Worm (Caenorhabditis elegans) whole organism, L1 larva: ENCODE measurements around the gene T01D3.1.

Experiments used
- C16A3.4 ChIP-seq: fragments of 150-350 bp; optimal IDR thresholded peaks from 2 replicates; lab custom pipeline; 2014; ENCODE audit warnings: missing biosample characterization, missing genetic modification characterization
- C34B4.2 ChIP-seq: sonication (generic microtip); optimal IDR thresholded peaks from 2 replicates; lab custom pipeline; 2017; ENCODE audit warnings: mild to moderate bottlenecking, missing genetic modification characterization, missing compliant biosample characterization
- F16B12.6 ChIP-seq: fragments of 150-350 bp; optimal IDR thresholded peaks from 2 replicates; lab custom pipeline; 2014; ENCODE audit warnings: missing biosample characterization, missing genetic modification characterization
- Y116A8C.19 ChIP-seq: sonication (generic microtip); optimal IDR thresholded peaks from 2 replicates; lab custom pipeline; 2016; ENCODE audit warnings: missing compliant biosample characterization, missing genetic modification characterization, borderline replicate concordance
- ama-1 ChIP-seq: fragments of 150-350 bp; optimal IDR thresholded peaks from 2 replicates; lab custom pipeline; 2014
- blmp-1 ChIP-seq: fragments of 150-350 bp; optimal IDR thresholded peaks from 2 replicates; lab custom pipeline; 2014; ENCODE audit warnings: missing biosample characterization, missing genetic modification characterization
- ceh-63 ChIP-seq: fragments of 200-800 bp; sonication (Bioruptor generic); optimal IDR thresholded peaks from 2 replicates; lab custom pipeline; 2018; ENCODE audit warnings: mild to moderate bottlenecking, missing genetic modification characterization, missing compliant biosample characterization
- ceh-8 ChIP-seq: fragments of 200-800 bp; sonication (Bioruptor generic); optimal IDR thresholded peaks from 2 replicates; lab custom pipeline; 2018; ENCODE audit warnings: mild to moderate bottlenecking, missing genetic modification characterization, moderate library complexity, missing compliant biosample characterization
- ceh-88 ChIP-seq: fragments of 200-800 bp; sonication (Bioruptor generic); IDR thresholded peaks from 2 replicates; pipeline ENCODE4 v1.3.6; 2022; ENCODE audit warnings: missing genetic modification characterization, missing compliant biosample characterization
- dpl-1 ChIP-seq, 3 experiments: fragments of 150-350 bp in 2 of 3; sonication (generic microtip) in 1 of 3; optimal IDR thresholded peaks; 2 replicates each; lab custom pipeline; 2014 to 2017; ENCODE audit warnings: missing biosample characterization in 3 of 3, missing genetic modification characterization in 3 of 3, missing genetic modification reagents in 3 of 3
- dsc-1 ChIP-seq: sonication (generic microtip); optimal IDR thresholded peaks from 2 replicates; lab custom pipeline; 2016; ENCODE audit warnings: mild to moderate bottlenecking, missing genetic modification characterization, missing compliant biosample characterization
- efl-1 ChIP-seq, 4 experiments: fragments of 150-350 bp; optimal IDR thresholded peaks in 3 of 4; peaks in 1 of 4; 1 replicate in 1 of 4; 2 replicates in 3 of 4; lab custom pipeline; 2014; ENCODE audit warnings: missing biosample characterization in 2 of 4, missing genetic modification characterization in 2 of 4, missing genetic modification reagents in 2 of 4
- egl-13 ChIP-seq: sonication (generic microtip); optimal IDR thresholded peaks from 2 replicates; lab custom pipeline; 2016; ENCODE audit warnings: missing genotype, missing genetic modification reagents, missing genetic modification characterization, missing compliant biosample characterization
- elt-3 ChIP-seq, 6 experiments: fragments of 150-350 bp in 1 of 6; sonication (generic microtip); optimal IDR thresholded peaks; 2 replicates each; lab custom pipeline; 2017 to 2018; ENCODE audit warnings: missing biosample characterization in 6 of 6, missing genetic modification characterization in 6 of 6, inconsistent platforms in 1 of 6
- fkh-4 ChIP-seq: sonication (generic microtip); optimal IDR thresholded peaks from 2 replicates; lab custom pipeline; 2016; ENCODE audit warnings: missing compliant biosample characterization, missing genetic modification characterization, borderline replicate concordance
- fkh-8 ChIP-seq: sonication (generic microtip); optimal IDR thresholded peaks from 2 replicates; lab custom pipeline; 2016; ENCODE audit warnings: mild to moderate bottlenecking, missing genetic modification characterization, missing compliant biosample characterization
- fos-1 ChIP-seq: fragments of 150-350 bp; optimal IDR thresholded peaks from 2 replicates; lab custom pipeline; 2014; ENCODE audit warnings: missing biosample characterization, missing genetic modification characterization
- grh-1 ChIP-seq: fragments of 200-800 bp; sonication (Bioruptor generic); IDR thresholded peaks from 2 replicates; pipeline ENCODE4 v1.3.6; 2022; ENCODE audit warnings: missing genetic modification reagents, missing genetic modification characterization, missing compliant biosample characterization
- hlh-17 ChIP-seq: fragments of 200-800 bp; sonication (Bioruptor generic); optimal IDR thresholded peaks from 2 replicates; lab custom pipeline; 2018; ENCODE audit warnings: missing genetic modification characterization, mild to moderate bottlenecking, missing compliant biosample characterization, moderate library complexity, borderline replicate concordance
- hlh-4 ChIP-seq: sonication (generic microtip); optimal IDR thresholded peaks from 2 replicates; lab custom pipeline; 2016; ENCODE audit warnings: mild to moderate bottlenecking, missing genetic modification characterization, missing compliant biosample characterization
- isw-1 ChIP-seq: fragments of 200-800 bp; sonication (Bioruptor generic); IDR thresholded peaks from 2 replicates; pipeline ENCODE4 v1.3.6; 2022; ENCODE audit warnings: missing genetic modification characterization, missing compliant biosample characterization
- jun-1 ChIP-seq: fragments of 150-350 bp; optimal IDR thresholded peaks from 2 replicates; lab custom pipeline; 2014; ENCODE audit warnings: missing biosample characterization, missing genetic modification reagents, missing genetic modification characterization
- lin-14 ChIP-seq: fragments of 200-800 bp; sonication (Bioruptor generic); optimal IDR thresholded peaks from 2 replicates; lab custom pipeline; 2018; ENCODE audit warnings: mild to moderate bottlenecking, missing genetic modification characterization, moderate library complexity, missing compliant biosample characterization
- lin-35 ChIP-seq, 2 experiments: fragments of 150-350 bp; optimal IDR thresholded peaks; 2 replicates each; lab custom pipeline; 2014; ENCODE audit warnings: missing biosample characterization in 2 of 2, missing genetic modification characterization in 2 of 2, missing genetic modification reagents in 2 of 2
- lir-3 ChIP-seq: sonication (generic microtip); optimal IDR thresholded peaks from 2 replicates; lab custom pipeline; 2016; ENCODE audit warnings: mild to moderate bottlenecking, missing genetic modification characterization, moderate library complexity, missing compliant biosample characterization; ENCODE audit not compliant: poor library complexity
- lsy-2 ChIP-seq, 2 experiments: fragments of 150-350 bp; optimal IDR thresholded peaks; 2 replicates each; lab custom pipeline; 2014; ENCODE audit warnings: missing biosample characterization in 2 of 2, missing genetic modification characterization in 2 of 2
- mdl-1 ChIP-seq, 2 experiments: fragments of 150-350 bp; optimal IDR thresholded peaks; 2 replicates each; lab custom pipeline; 2014 to 2017; ENCODE audit warnings: missing biosample characterization in 2 of 2, missing genetic modification characterization in 2 of 2, inconsistent platforms in 1 of 2
- mep-1 ChIP-seq: fragments of 150-350 bp; optimal IDR thresholded peaks from 2 replicates; lab custom pipeline; 2014; ENCODE audit warnings: missing biosample characterization, missing genetic modification characterization
- nhr-11 ChIP-seq: fragments of 150-350 bp; optimal IDR thresholded peaks from 2 replicates; lab custom pipeline; 2014; ENCODE audit warnings: missing biosample characterization, missing genetic modification characterization
- nhr-12 ChIP-seq: sonication (generic microtip); optimal IDR thresholded peaks from 2 replicates; lab custom pipeline; 2017; ENCODE audit warnings: missing biosample characterization, missing genetic modification characterization
- nhr-19 ChIP-seq: fragments of 200-800 bp; sonication (Bioruptor generic); conservative IDR thresholded peaks from 2 replicates; pipeline ENCODE4 v1.3.6; 2022; ENCODE audit warnings: missing genetic modification characterization, missing compliant biosample characterization
- nhr-20 ChIP-seq: sonication (generic microtip); optimal IDR thresholded peaks from 2 replicates; lab custom pipeline; 2016; ENCODE audit warnings: mild to moderate bottlenecking, missing genetic modification characterization, missing compliant biosample characterization
- nhr-237 ChIP-seq: fragments of 150-350 bp; optimal IDR thresholded peaks from 2 replicates; lab custom pipeline; 2014; ENCODE audit warnings: missing biosample characterization, missing genetic modification characterization
- nhr-71 ChIP-seq: sonication (generic microtip); optimal IDR thresholded peaks from 2 replicates; lab custom pipeline; 2016; ENCODE audit warnings: mild to moderate bottlenecking, missing genetic modification characterization, moderate library complexity, missing compliant biosample characterization
- nhr-76 ChIP-seq: sonication (generic microtip); optimal IDR thresholded peaks from 2 replicates; lab custom pipeline; 2017; ENCODE audit warnings: missing biosample characterization, missing genetic modification characterization
- nhr-77 ChIP-seq: fragments of 150-350 bp; optimal IDR thresholded peaks from 2 replicates; lab custom pipeline; 2014; ENCODE audit warnings: missing biosample characterization, missing genetic modification characterization
- nhr-84 ChIP-seq: sonication (generic microtip); optimal IDR thresholded peaks from 2 replicates; lab custom pipeline; 2017; ENCODE audit warnings: missing biosample characterization, missing genetic modification characterization
- nhr-85 ChIP-seq: sonication (generic microtip); peaks from one replicate; lab custom pipeline; 2016; ENCODE audit warnings: missing genetic modification characterization, inconsistent platforms, missing compliant biosample characterization
- pax-3 ChIP-seq: fragments of 200-800 bp; sonication (Bioruptor generic); optimal IDR thresholded peaks from 2 replicates; lab custom pipeline; 2018; ENCODE audit warnings: mild to moderate bottlenecking, missing genetic modification characterization, moderate library complexity, missing compliant biosample characterization
- skn-1 ChIP-seq: fragments of 150-350 bp; optimal IDR thresholded peaks from 2 replicates; lab custom pipeline; 2014; ENCODE audit warnings: missing biosample characterization, missing genetic modification characterization
- snu-23 ChIP-seq: sonication (generic microtip); optimal IDR thresholded peaks from 2 replicates; lab custom pipeline; 2016; ENCODE audit warnings: missing genetic modification characterization, missing compliant biosample characterization
- sptf-1 ChIP-seq: fragments of 150-350 bp; optimal IDR thresholded peaks from 2 replicates; lab custom pipeline; 2014; ENCODE audit warnings: missing biosample characterization, missing genetic modification characterization
- tlp-1 ChIP-seq: fragments of 150-350 bp; optimal IDR thresholded peaks from 2 replicates; lab custom pipeline; 2014; ENCODE audit warnings: missing biosample characterization, missing genetic modification characterization
- unc-130 ChIP-seq: fragments of 150-350 bp; optimal IDR thresholded peaks from 2 replicates; lab custom pipeline; 2017; ENCODE audit warnings: missing biosample characterization, missing genetic modification characterization, inconsistent platforms
- unc-30 ChIP-seq: sonication (generic microtip); optimal IDR thresholded peaks from 2 replicates; lab custom pipeline; 2017; ENCODE audit warnings: missing biosample characterization, missing genetic modification characterization
- unc-62 ChIP-seq: fragments of 150-350 bp; optimal IDR thresholded peaks from 2 replicates; lab custom pipeline; 2014; ENCODE audit warnings: missing biosample characterization, missing genetic modification reagents, missing genetic modification characterization
- unc-86 ChIP-seq: sonication (generic microtip); optimal IDR thresholded peaks from 2 replicates; lab custom pipeline; 2016; ENCODE audit warnings: missing genetic modification characterization, missing compliant biosample characterization
- vab-15 ChIP-seq: sonication (generic microtip); optimal IDR thresholded peaks from 2 replicates; lab custom pipeline; 2017; ENCODE audit warnings: missing genotype, mild to moderate bottlenecking, missing genetic modification characterization, missing compliant biosample characterization
- zag-1 ChIP-seq: fragments of 150-350 bp; optimal IDR thresholded peaks from 2 replicates; lab custom pipeline; 2014; ENCODE audit warnings: missing biosample characterization, missing genetic modification characterization
- zip-4 ChIP-seq: fragments of 200-800 bp; sonication (Bioruptor generic); optimal IDR thresholded peaks from 2 replicates; lab custom pipeline; 2018; ENCODE audit warnings: mild to moderate bottlenecking, missing genetic modification characterization, moderate library complexity, missing compliant biosample characterization
- ztf-11 ChIP-seq, 2 experiments: sonication (generic microtip); optimal IDR thresholded peaks; 2 replicates each; lab custom pipeline; 2016 to 2017; ENCODE audit warnings: missing genetic modification characterization in 2 of 2, missing biosample characterization in 1 of 2, missing compliant biosample characterization in 1 of 2
- ztf-4 ChIP-seq: fragments of 150-350 bp; optimal IDR thresholded peaks from 2 replicates; lab custom pipeline; 2014; ENCODE audit warnings: missing biosample characterization, missing genetic modification characterization

The T01D3.1 gene

DNA sequence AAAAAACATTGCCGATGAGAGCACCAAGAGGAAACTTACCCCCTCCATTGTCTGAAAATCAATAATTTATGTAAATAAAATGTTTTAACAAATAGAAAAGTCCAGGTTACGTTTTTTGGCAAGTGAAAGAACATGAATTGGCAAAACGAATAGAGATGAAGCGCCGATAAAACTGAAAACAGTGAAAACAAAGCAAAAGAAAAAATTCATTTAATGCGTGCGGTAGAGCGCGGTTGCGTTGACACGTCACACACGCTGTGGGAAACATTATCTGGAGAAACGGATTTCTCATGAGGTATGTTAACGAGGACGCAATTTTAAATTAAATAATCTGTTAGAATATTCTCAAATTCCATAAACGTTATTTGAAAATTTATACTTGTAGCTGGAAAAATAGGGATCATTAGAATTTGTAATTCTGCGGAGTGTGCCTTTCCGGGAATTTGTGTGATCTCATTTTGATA, 25.6 kb downstream of the T01D3.1 start, which contains the start of gene zipt-9 (continued):
- TF ChIP-seq ztf-4, result no peak
- TF ChIP-seq nhr-85 (tag; lab: Kevin White, UChicago), result peak; percentile 88
- TF ChIP-seq snu-23 (GFP tag; lab: Kevin White, UChicago), result peak; percentile 90
- peak; percentile 47 for TF ChIP-seq skn-1 (tag; lab: Kevin White, UChicago)
- peak; percentile 93 for TF ChIP-seq blmp-1 (tag; lab: Kevin White, UChicago)
- peak; percentile 89 for TF ChIP-seq fkh-8
- no peak for TF ChIP-seq hlh-17 (GFP tag; lab: Kevin White, UChicago)
- TF ChIP-seq unc-130 (tag; lab: Kevin White, UChicago), result peak; percentile 51
- no peak for TF ChIP-seq nhr-11
- no peak for TF ChIP-seq tlp-1 (tag; lab: Kevin White, UChicago)
- peak; percentile 90 for TF ChIP-seq ceh-63 (GFP tag; lab: Kevin White, UChicago)
- peak; percentile 83 for TF ChIP-seq nhr-19 (GFP tag; lab: Robert Waterston, UW)
- peak; percentile 89 for TF ChIP-seq nhr-20 (tag; lab: Kevin White, UChicago)
- TF ChIP-seq Y116A8C.19, result no peak
- peak; percentile 89 for TF ChIP-seq lir-3 (tag; lab: Kevin White, UChicago)
- TF ChIP-seq fkh-4, result peak; percentile 52
- peak in 1 of 2 experiments; percentile 90 for TF ChIP-seq ztf-11 (tag; optimal IDR thresholded peaks at IDR 0.05; lab: Kevin White, UChicago)
- no peak for TF ChIP-seq sptf-1 (tag; lab: Kevin White, UChicago)
- no peak for TF ChIP-seq unc-62 (GFP tag; lab: Kevin White, UChicago)
- TF ChIP-seq nhr-237 (tag; lab: Kevin White, UChicago), result peak; percentile 47
- peak; percentile 93 for TF ChIP-seq nhr-71 (tag; lab: Kevin White, UChicago)
- TF ChIP-seq C34B4.2 (tag; lab: Kevin White, UChicago), result no peak
- TF ChIP-seq C16A3.4 (tag; lab: Kevin White, UChicago), result peak; percentile 89
- peak in 1 of 2 experiments; percentile 86 for TF ChIP-seq lsy-2 (tag; optimal IDR thresholded peaks at IDR 0.05; lab: Kevin White, UChicago)
- peak; percentile 90 for TF ChIP-seq lin-14 (GFP tag; lab: Kevin White, UChicago)
- TF ChIP-seq nhr-84 (tag; lab: Kevin White, UChicago), result no peak
- peak; percentile 5 for TF ChIP-seq hlh-4 (tag; lab: Kevin White, UChicago)
- peak; percentile 82 for TF ChIP-seq dsc-1 (tag; lab: Kevin White, UChicago)
- TF ChIP-seq unc-86 (tag; lab: Kevin White, UChicago), result peak; percentile 71
- peak; percentile 50; the same call in 1 of the 2 replicates for TF ChIP-seq grh-1 (GFP tag; lab: Robert Waterston, UW)
- TF ChIP-seq egl-13 (tag; lab: Kevin White, UChicago), result peak; percentile 82
- TF ChIP-seq mep-1 (tag; lab: Kevin White, UChicago), result peak; percentile 85
- no peak for TF ChIP-seq nhr-76 (tag; lab: Kevin White, UChicago)
- TF ChIP-seq elt-3 (tag; optimal IDR thresholded peaks at IDR 0.05; lab: Kevin White, UChicago), result peak in 2 of 6 experiments; percentile 48 to 80
- TF ChIP-seq dpl-1 (GFP tag; optimal IDR thresholded peaks at IDR 0.05; lab: Kevin White, UChicago), result peak; percentile 67 to 84 (median 77)
- peak; percentile 75 to 89 for TF ChIP-seq lin-35 (GFP tag; optimal IDR thresholded peaks at IDR 0.05; lab: Kevin White, UChicago)
- TF ChIP-seq fos-1 (tag; lab: Kevin White, UChicago), result peak; percentile 65
- peak; percentile 83 for TF ChIP-seq nhr-77 (tag; lab: Kevin White, UChicago)
- TF ChIP-seq vab-15, result peak; percentile 89
- no peak for TF ChIP-seq nhr-12 (tag; lab: Kevin White, UChicago)
- TF ChIP-seq F16B12.6 (tag; lab: Kevin White, UChicago), result peak; percentile 59
- TF ChIP-seq unc-30 (tag; lab: Kevin White, UChicago), result no peak
- TF ChIP-seq ama-1, result no peak
- TF ChIP-seq ceh-8 (GFP tag; lab: Kevin White, UChicago), result peak; percentile 32
- TF ChIP-seq isw-1 (GFP tag; lab: Robert Waterston, UW), result peak; percentile 84
- peak in 1 of 2 experiments; percentile 66 for TF ChIP-seq mdl-1 (tag; optimal IDR thresholded peaks at IDR 0.05; lab: Kevin White, UChicago)
- TF ChIP-seq ceh-88 (GFP tag; lab: Robert Waterston, UW), result peak; percentile 80
- TF ChIP-seq jun-1, result peak; percentile 56
- peak; percentile 82 to 85 for TF ChIP-seq efl-1 (optimal IDR thresholded peaks at IDR 0.05; lab: Kevin White, UChicago)
- peak; percentile 73 to 95 for TF ChIP-seq efl-1 (GFP tag; optimal IDR thresholded peaks at IDR 0.05 in 1 of 2; lab: Kevin White, UChicago)
- no peak for TF ChIP-seq zag-1 (tag; lab: Kevin White, UChicago)
- TF ChIP-seq zip-4 (GFP tag; lab: Kevin White, UChicago), result no peak
- peak; percentile 99 for TF ChIP-seq pax-3 (tag; lab: Kevin White, UChicago)
